Worm (Caenorhabditis elegans) whole organism, young adult: ENCODE results near the gene EEED8.14.

Experiments
- hrde-1 ChIP-seq: sonication (generic microtip); optimal IDR thresholded peaks from 2 replicates; lab custom pipeline; 2016; ENCODE audit warnings: missing genetic modification characterization, mild to moderate bottlenecking, missing compliant biosample characterization, moderate library complexity, missing genotype, missing genetic modification reagents, borderline replicate concordance
- pha-4 ChIP-seq: fragments of 150-350 bp; sonication (generic microtip); optimal IDR thresholded peaks from 2 replicates; lab custom pipeline; 2014; ENCODE audit warnings: missing biosample characterization, missing genetic modification reagents, missing genetic modification characterization

- TF ChIP-seq pha-4 (tag; lab: Kevin White, UChicago) (no peak), hrde-1 (no peak)
These were observed 11.8 kb upstream of the EEED8.14 start, which contains the start of gene F07F6.8 for ce11 chrII:5425633-5426032.
